Fruit fly (Drosophila melanogaster): ENCODE data around the gene ninaA.
A peak's percentile ranks its signal among the peaks of the same experiment; 100 is the strongest.

Gene ninaA

dm6 chr2L:873724-874504 is 3.2 kb upstream of the ninaA start:
- peak; percentile 17 for TF ChIP-seq toe (GFP tag; optimal IDR thresholded peaks at IDR 0.05)
- TF ChIP-seq kay (GFP tag; ENCODE audit: borderline replicate concordance) = peak; percentile 34
- TF ChIP-seq tj (GFP tag; optimal IDR thresholded peaks at IDR 0.05) = peak; percentile 88
- TF ChIP-seq CG14711 (tag; optimal IDR thresholded peaks at IDR 0.05) = peak; percentile 75
- TF ChIP-seq CG11617 (GFP tag; optimal IDR thresholded peaks at IDR 0.05) = peak; percentile 9
- no peak for TF ChIP-seq Crg-1 (GFP tag; optimal IDR thresholded peaks at IDR 0.05)

- TF ChIP-seq CG12768 (GFP tag; optimal IDR thresholded peaks at IDR 0.05) = no peak
- no peak for TF ChIP-seq ovo (GFP tag; optimal IDR thresholded peaks at IDR 0.05)
Observed at dm6 chr2L:884970-885369, 7.9 kb downstream of the ninaA start, which contains the start of gene CG15824. TSS of gene CG15824 (minus strand) at chr2L:885141.

DNA sequence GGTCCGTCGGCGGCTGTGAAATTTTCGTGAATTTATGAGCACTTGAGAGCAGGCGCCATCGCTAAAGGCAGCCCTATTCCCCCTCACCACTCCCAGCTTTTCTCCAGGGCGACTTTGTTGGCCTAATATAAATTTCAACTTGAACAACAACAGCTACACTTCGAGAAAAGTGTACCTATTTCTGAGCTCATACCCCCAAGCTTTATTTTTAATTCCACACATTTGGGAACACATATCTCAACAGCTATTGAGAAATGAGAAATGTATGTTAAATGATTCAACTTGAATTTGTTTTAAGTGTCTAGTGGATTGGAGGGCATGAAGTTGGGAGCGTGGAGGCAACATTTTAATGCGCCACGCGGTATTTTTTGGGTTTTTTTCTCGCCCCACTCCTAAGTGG is 9.6 kb downstream of the ninaA start:
- no peak for TF ChIP-seq CG1620 (GFP tag; optimal IDR thresholded peaks at IDR 0.05)
- TF ChIP-seq CG5204 (GFP tag; optimal IDR thresholded peaks at IDR 0.05) = no peak
- no peak for TF ChIP-seq CG33017 (tag; optimal IDR thresholded peaks at IDR 0.05)
- no peak for TF ChIP-seq Hr96 (GFP tag; optimal IDR thresholded peaks at IDR 0.05)
- no peak for TF ChIP-seq toe (GFP tag; optimal IDR thresholded peaks at IDR 0.05)
- TF ChIP-seq Clk (GFP tag; optimal IDR thresholded peaks at IDR 0.05) = no peak

dm6 chr2L:887788-888187 is 10.7 kb downstream of the ninaA start:
- no peak for TF ChIP-seq CG11617 (GFP tag; optimal IDR thresholded peaks at IDR 0.05)
- TF ChIP-seq CG7045 (GFP tag; optimal IDR thresholded peaks at IDR 0.05) = no peak
- TF ChIP-seq cnc (optimal IDR thresholded peaks at IDR 0.05) = no peak
- TF ChIP-seq pad (GFP tag; optimal IDR thresholded peaks at IDR 0.05) = no peak
- no peak for TF ChIP-seq bab1 (GFP tag; optimal IDR thresholded peaks at IDR 0.05)
- TF ChIP-seq cic (GFP tag; optimal IDR thresholded peaks at IDR 0.05) = no peak
- TF ChIP-seq kay (GFP tag; ENCODE audit: borderline replicate concordance) = no peak
- no peak for TF ChIP-seq Mnt (GFP tag; optimal IDR thresholded peaks at IDR 0.05)
- TF ChIP-seq tj (GFP tag; optimal IDR thresholded peaks at IDR 0.05) = no peak

- TF ChIP-seq CG5204 (GFP tag; optimal IDR thresholded peaks at IDR 0.05) = no peak
- no peak for TF ChIP-seq CG7101 (tag; optimal IDR thresholded peaks at IDR 0.05)
- TF ChIP-seq CG12768 (GFP tag; optimal IDR thresholded peaks at IDR 0.05) = no peak
- no peak for TF ChIP-seq CG7045 (GFP tag; optimal IDR thresholded peaks at IDR 0.05)
Observed at dm6 chr2L:889799-890198, 12.7 kb downstream of the ninaA start.

- no peak for TF ChIP-seq CG33017 (tag; optimal IDR thresholded peaks at IDR 0.05)
- TF ChIP-seq CG14711 (tag; optimal IDR thresholded peaks at IDR 0.05) = no peak
- no peak for TF ChIP-seq pad (GFP tag; optimal IDR thresholded peaks at IDR 0.05)
- TF ChIP-seq kay (GFP tag; ENCODE audit: borderline replicate concordance) = no peak
- TF ChIP-seq CG5204 (GFP tag; optimal IDR thresholded peaks at IDR 0.05) = no peak
- TF ChIP-seq Hr96 (GFP tag; optimal IDR thresholded peaks at IDR 0.05) = no peak
- no peak for TF ChIP-seq toe (GFP tag; optimal IDR thresholded peaks at IDR 0.05)
- TF ChIP-seq CG12768 (GFP tag; optimal IDR thresholded peaks at IDR 0.05) = no peak
- no peak for TF ChIP-seq CG11617 (GFP tag; optimal IDR thresholded peaks at IDR 0.05)
- no peak for TF ChIP-seq ovo (GFP tag; optimal IDR thresholded peaks at IDR 0.05)
- TF ChIP-seq bab1 (GFP tag; optimal IDR thresholded peaks at IDR 0.05) = no peak
- no peak for TF ChIP-seq Clk (GFP tag; optimal IDR thresholded peaks at IDR 0.05)
- TF ChIP-seq CG1620 (GFP tag; optimal IDR thresholded peaks at IDR 0.05) = no peak
- no peak for TF ChIP-seq tj (GFP tag; optimal IDR thresholded peaks at IDR 0.05)
- TF ChIP-seq Mnt (GFP tag; optimal IDR thresholded peaks at IDR 0.05) = no peak
- TF ChIP-seq CG7045 (GFP tag; optimal IDR thresholded peaks at IDR 0.05) = no peak
Observed at dm6 chr2L:892461-892860, 15.4 kb downstream of the ninaA start.

- TF ChIP-seq Hr96 (GFP tag; optimal IDR thresholded peaks at IDR 0.05) = no peak
- no peak for TF ChIP-seq cnc (optimal IDR thresholded peaks at IDR 0.05)
- TF ChIP-seq CG12768 (GFP tag; optimal IDR thresholded peaks at IDR 0.05) = no peak
- TF ChIP-seq Crg-1 (GFP tag; optimal IDR thresholded peaks at IDR 0.05) = no peak
- no peak for TF ChIP-seq tj (GFP tag; optimal IDR thresholded peaks at IDR 0.05)
- no peak for TF ChIP-seq CG11617 (GFP tag; optimal IDR thresholded peaks at IDR 0.05)
- no peak for TF ChIP-seq CG7045 (GFP tag; optimal IDR thresholded peaks at IDR 0.05)
- TF ChIP-seq CG5204 (GFP tag; optimal IDR thresholded peaks at IDR 0.05) = no peak
- TF ChIP-seq CG14711 (tag; optimal IDR thresholded peaks at IDR 0.05) = no peak
- no peak for TF ChIP-seq ovo (GFP tag; optimal IDR thresholded peaks at IDR 0.05)
- no peak for TF ChIP-seq CG1620 (GFP tag; optimal IDR thresholded peaks at IDR 0.05)
Observed at dm6 chr2L:893171-893570, 16.1 kb downstream of the ninaA start.

DNA sequence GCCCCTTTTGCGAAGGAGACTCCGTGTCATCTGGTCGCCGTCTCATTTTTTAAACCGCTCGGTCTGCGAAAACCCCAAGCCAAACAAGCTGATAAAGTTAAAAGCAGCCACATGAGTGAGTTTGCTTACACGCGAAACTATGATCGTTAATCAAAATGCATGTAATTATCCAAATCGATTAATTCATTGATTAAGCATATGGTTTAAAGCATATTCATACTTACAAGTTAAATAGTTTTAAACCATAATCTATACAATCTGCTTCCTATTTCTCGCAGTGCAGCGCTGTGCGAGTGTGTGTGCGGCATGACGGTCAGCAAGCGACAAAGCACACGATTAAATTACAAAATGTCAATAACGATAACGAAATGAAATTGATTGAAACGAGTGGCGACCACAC is 18.3 kb downstream of the ninaA start:
- TF ChIP-seq CG7045 (GFP tag; optimal IDR thresholded peaks at IDR 0.05) = no peak
- no peak for TF ChIP-seq CG7101 (tag; optimal IDR thresholded peaks at IDR 0.05)
- no peak for TF ChIP-seq CG12768 (GFP tag; optimal IDR thresholded peaks at IDR 0.05)
- TF ChIP-seq bab1 (GFP tag; optimal IDR thresholded peaks at IDR 0.05) = no peak
- no peak for TF ChIP-seq pad (GFP tag; optimal IDR thresholded peaks at IDR 0.05)
- no peak for TF ChIP-seq tj (GFP tag; optimal IDR thresholded peaks at IDR 0.05)
- TF ChIP-seq Hr96 (GFP tag; optimal IDR thresholded peaks at IDR 0.05) = no peak
- TF ChIP-seq Crg-1 (GFP tag; optimal IDR thresholded peaks at IDR 0.05) = no peak
- no peak for TF ChIP-seq Clk (GFP tag; optimal IDR thresholded peaks at IDR 0.05)
- no peak for TF ChIP-seq ovo (GFP tag; optimal IDR thresholded peaks at IDR 0.05)
- no peak for TF ChIP-seq CG1620 (GFP tag; optimal IDR thresholded peaks at IDR 0.05)
- TF ChIP-seq kay (GFP tag; ENCODE audit: borderline replicate concordance) = no peak
- no peak for TF ChIP-seq CG11617 (GFP tag; optimal IDR thresholded peaks at IDR 0.05)

Data from whole organism, adult.